1 worm cellular context compared by ENCODE assay signal in genomic region chrII:10016013-10016412, ce11.
TF ChIP-seq lines count a peak whose summit lies in the region.

TSS of gene lec-2 (minus strand) at chrII:10016183.

TF ChIP-seq in whole organism, L1 larva, 84 proteins besides CTCF, POLR2A, EP300 and RAD21 (continued from another document):
- TF ChIP-seq xbp-1 (tag; optimal IDR thresholded peaks at IDR 0.05; lab: Kevin White, UChicago) (no peak), nhr-47 (tag; optimal IDR thresholded peaks at IDR 0.05; lab: Kevin White, UChicago) (peak; percentile 22), mep-1 (tag; optimal IDR thresholded peaks at IDR 0.05; lab: Kevin White, UChicago) (no peak), nhr-84 (tag; optimal IDR thresholded peaks at IDR 0.05; lab: Kevin White, UChicago) (no peak), snu-23 (GFP tag; optimal IDR thresholded peaks at IDR 0.05; lab: Kevin White, UChicago) (no peak), zag-1 (tag; optimal IDR thresholded peaks at IDR 0.05; lab: Kevin White, UChicago) (no peak), nhr-77 (tag; optimal IDR thresholded peaks at IDR 0.05; lab: Kevin White, UChicago) (no peak), jun-1 (tag; optimal IDR thresholded peaks at IDR 0.05; lab: Kevin White, UChicago) (no peak), lin-15B (tag; optimal IDR thresholded peaks at IDR 0.05; lab: Kevin White, UChicago) (no peak), hpl-2 (GFP tag; optimal IDR thresholded peaks at IDR 0.05; lab: Kevin White, UChicago) (no peak), egl-13 (tag; optimal IDR thresholded peaks at IDR 0.05; lab: Kevin White, UChicago) (no peak), hlh-4 (tag; optimal IDR thresholded peaks at IDR 0.05; lab: Kevin White, UChicago) (no peak), sup-37 (GFP tag; optimal IDR thresholded peaks at IDR 0.05; lab: Kevin White, UChicago) (no peak), lin-39 (tag; optimal IDR thresholded peaks at IDR 0.05; lab: Kevin White, UChicago) (no peak), blmp-1 (tag; optimal IDR thresholded peaks at IDR 0.05; lab: Kevin White, UChicago) (no peak), irx-1 (tag; optimal IDR thresholded peaks at IDR 0.05; lab: Kevin White, UChicago) (no peak), nhr-19 (GFP tag; conservative IDR thresholded peaks at IDR 0.05; lab: Robert Waterston, UW) (peak; percentile 7), efl-1 (optimal IDR thresholded peaks at IDR 0.05; lab: Kevin White, UChicago) (no peak), efl-1 (GFP tag; optimal IDR thresholded peaks at IDR 0.05 in 1 of 2; lab: Kevin White, UChicago) (peak in 1 of 2 experiments; percentile 84), vab-15 (tag; optimal IDR thresholded peaks at IDR 0.05; lab: Kevin White, UChicago) (no peak), unc-86 (tag; optimal IDR thresholded peaks at IDR 0.05; lab: Kevin White, UChicago) (no peak), nhr-237 (tag; optimal IDR thresholded peaks at IDR 0.05; lab: Kevin White, UChicago) (no peak), mdl-1 (tag; optimal IDR thresholded peaks at IDR 0.05; lab: Kevin White, UChicago) (peak in 1 of 2 experiments; percentile 45), unc-62 (GFP tag; optimal IDR thresholded peaks at IDR 0.05; lab: Kevin White, UChicago) (no peak), pqm-1 (tag; optimal IDR thresholded peaks at IDR 0.05; lab: Kevin White, UChicago) (no peak), nhr-12 (tag; optimal IDR thresholded peaks at IDR 0.05; lab: Kevin White, UChicago) (no peak), rnt-1 (tag; optimal IDR thresholded peaks at IDR 0.05; lab: Kevin White, UChicago) (no peak), nhr-76 (tag; optimal IDR thresholded peaks at IDR 0.05; lab: Kevin White, UChicago) (no peak), lsy-2 (tag; optimal IDR thresholded peaks at IDR 0.05; lab: Kevin White, UChicago) (peak in 1 of 2 experiments; percentile 19), ceh-88 (GFP tag; IDR thresholded peaks at IDR 0.05; lab: Robert Waterston, UW) (no peak), tbx-2 (tag; optimal IDR thresholded peaks at IDR 0.05; lab: Kevin White, UChicago) (peak; percentile 28), nhr-28 (tag; optimal IDR thresholded peaks at IDR 0.05; lab: Kevin White, UChicago) (no peak), lin-13 (GFP tag; optimal IDR thresholded peaks at IDR 0.05; lab: Kevin White, UChicago) (no peak), nhr-85 (tag; lab: Kevin White, UChicago) (no peak), nhr-11 (tag; optimal IDR thresholded peaks at IDR 0.05; lab: Kevin White, UChicago) (no peak), elt-2 (tag; optimal IDR thresholded peaks at IDR 0.05; lab: Kevin White, UChicago) (no peak)
